Worm (Caenorhabditis elegans) whole organism, mixed stage, embryonic: ENCODE measurements around the gene Y38F2AL.12.
A peak's percentile ranks its signal among the peaks of the same experiment; 100 is the strongest.

Source experiments
- ceh-39 ChIP-seq: fragments of 150-350 bp; optimal IDR thresholded peaks from 2 replicates; lab custom pipeline; 2014; ENCODE audit warnings: missing biosample characterization, missing genetic modification characterization
- mep-1 ChIP-seq: fragments of 150-350 bp; optimal IDR thresholded peaks from 2 replicates; lab custom pipeline; 2017; ENCODE audit warnings: missing biosample characterization, missing genetic modification reagents, missing genetic modification characterization, inconsistent platforms
- mls-2 ChIP-seq: sonication (generic microtip); optimal IDR thresholded peaks from 2 replicates; lab custom pipeline; 2016; ENCODE audit warnings: mild to moderate bottlenecking, missing genetic modification characterization, moderate library complexity, missing compliant biosample characterization
- zip-8 ChIP-seq: fragments of 150-350 bp; optimal IDR thresholded peaks from 2 replicates; lab custom pipeline; 2014; ENCODE audit warnings: missing biosample characterization, missing genetic modification characterization

ce11 chrIV:2308203-2308602, 8.2 kb upstream of the Y38F2AL.12 start:
- TF ChIP-seq mls-2 (tag; lab: Kevin White, UChicago) (no peak), zip-8 (peak; percentile 3), ceh-39 (tag; lab: Kevin White, UChicago) (no peak), mep-1 (no peak)
